Worm (Caenorhabditis elegans) whole organism, L3 larva: ENCODE data around the gene irg-2.

Source experiments
- R02D3.7 ChIP-seq: fragments of 150-350 bp; optimal IDR thresholded peaks from 2 replicates; lab custom pipeline; 2014; ENCODE audit warnings: missing biosample characterization, missing genetic modification characterization
- ZK546.5 ChIP-seq: sonication (generic microtip); optimal IDR thresholded peaks from 2 replicates; lab custom pipeline; 2017; ENCODE audit warnings: missing biosample characterization, missing genetic modification characterization
- aly-2 ChIP-seq: fragments of 150-350 bp; optimal IDR thresholded peaks from 2 replicates; lab custom pipeline; 2014; ENCODE audit warnings: missing biosample characterization, missing genetic modification characterization
- ama-1 ChIP-seq: fragments of 150-350 bp; optimal IDR thresholded peaks from 2 replicates; lab custom pipeline; 2018
- ceh-28 ChIP-seq: fragments of 150-350 bp; optimal IDR thresholded peaks from 2 replicates; lab custom pipeline; 2014; ENCODE audit warnings: missing biosample characterization, missing genetic modification reagents, missing genetic modification characterization
- ceh-82 ChIP-seq: fragments of 150-350 bp; optimal IDR thresholded peaks from 2 replicates; lab custom pipeline; 2014; ENCODE audit warnings: missing biosample characterization, missing genetic modification characterization
- ceh-9 ChIP-seq: sonication (generic microtip); optimal IDR thresholded peaks from 2 replicates; lab custom pipeline; 2018; ENCODE audit warnings: missing biosample characterization, missing genetic modification characterization
- daf-12 ChIP-seq: fragments of 150-350 bp; optimal IDR thresholded peaks from 2 replicates; lab custom pipeline; 2014; ENCODE audit warnings: missing biosample characterization, missing genetic modification reagents, missing genetic modification characterization
- egl-5 ChIP-seq: fragments of 150-350 bp; optimal IDR thresholded peaks from 2 replicates; lab custom pipeline; 2017; ENCODE audit warnings: missing biosample characterization, missing genetic modification reagents, missing genetic modification characterization, inconsistent platforms
- elt-1 ChIP-seq: fragments of 150-350 bp; optimal IDR thresholded peaks from 2 replicates; lab custom pipeline; 2014; ENCODE audit warnings: missing biosample characterization, missing genetic modification characterization
- elt-2 ChIP-seq: sonication (generic microtip); optimal IDR thresholded peaks from 2 replicates; lab custom pipeline; 2016; ENCODE audit warnings: missing genetic modification reagents, mild to moderate bottlenecking, missing genetic modification characterization, missing compliant biosample characterization
- elt-3 ChIP-seq, 3 experiments: fragments of 150-350 bp in 1 of 3; sonication (generic microtip) in 2 of 3; optimal IDR thresholded peaks; 2 replicates in 2 of 3; 4 replicates in 1 of 3; lab custom pipeline; 2014 to 2017; ENCODE audit warnings: missing biosample characterization in 3 of 3, missing genetic modification characterization in 3 of 3
- fkh-2 ChIP-seq: fragments of 150-350 bp; optimal IDR thresholded peaks from 2 replicates; lab custom pipeline; 2014; ENCODE audit warnings: missing biosample characterization, missing genetic modification reagents, missing genetic modification characterization
- fos-1 ChIP-seq: fragments of 150-350 bp; optimal IDR thresholded peaks from 2 replicates; lab custom pipeline; 2014; ENCODE audit warnings: missing biosample characterization, missing genetic modification characterization
- hmg-11 ChIP-seq: sonication (generic microtip); optimal IDR thresholded peaks from 2 replicates; lab custom pipeline; 2016; ENCODE audit warnings: missing genetic modification characterization, missing compliant biosample characterization
- lin-15B ChIP-seq: fragments of 150-350 bp; optimal IDR thresholded peaks from 2 replicates; lab custom pipeline; 2014; ENCODE audit warnings: missing biosample characterization, missing genetic modification characterization
- lin-39 ChIP-seq: fragments of 150-350 bp; optimal IDR thresholded peaks from 2 replicates; lab custom pipeline; 2018; ENCODE audit warnings: missing biosample characterization, missing genetic modification reagents, missing genetic modification characterization
- lsy-12 ChIP-seq: sonication (generic microtip); optimal IDR thresholded peaks from 2 replicates; lab custom pipeline; 2016; ENCODE audit warnings: mild to moderate bottlenecking, missing genetic modification characterization, missing compliant biosample characterization
- mdl-1 ChIP-seq: fragments of 150-350 bp; optimal IDR thresholded peaks from 2 replicates; lab custom pipeline; 2014; ENCODE audit warnings: missing biosample characterization, missing genetic modification characterization
- mml-1 ChIP-seq: fragments of 150-350 bp; sonication (generic microtip); optimal IDR thresholded peaks from 3 replicates; lab custom pipeline; 2014; ENCODE audit warnings: missing biosample characterization, missing genetic modification characterization
- nfya-1 ChIP-seq: sonication (generic microtip); optimal IDR thresholded peaks from 2 replicates; lab custom pipeline; 2017; ENCODE audit warnings: missing genetic modification characterization, mild to moderate bottlenecking, missing compliant biosample characterization, antibody characterized with exemption, moderate library complexity; ENCODE audit not compliant: insufficient read depth
- nhr-11 ChIP-seq: fragments of 150-350 bp; optimal IDR thresholded peaks from 2 replicates; lab custom pipeline; 2014; ENCODE audit warnings: missing biosample characterization, missing genetic modification characterization
- nhr-12 ChIP-seq: fragments of 150-350 bp; optimal IDR thresholded peaks from 2 replicates; lab custom pipeline; 2014; ENCODE audit warnings: missing biosample characterization, missing genetic modification characterization
- nhr-23 ChIP-seq: fragments of 150-350 bp; optimal IDR thresholded peaks from 2 replicates; lab custom pipeline; 2014; ENCODE audit warnings: missing biosample characterization, missing genetic modification reagents, missing genetic modification characterization
- nhr-28 ChIP-seq: fragments of 150-350 bp; optimal IDR thresholded peaks from 2 replicates; lab custom pipeline; 2014; ENCODE audit warnings: missing biosample characterization, missing genetic modification characterization
- nhr-43 ChIP-seq: sonication (generic microtip); optimal IDR thresholded peaks from 2 replicates; lab custom pipeline; 2016; ENCODE audit warnings: mild to moderate bottlenecking, missing genetic modification characterization, missing compliant biosample characterization; ENCODE audit not compliant: poor library complexity, severe bottlenecking
- nhr-67 ChIP-seq: fragments of 150-350 bp; optimal IDR thresholded peaks from 2 replicates; lab custom pipeline; 2014; ENCODE audit warnings: missing biosample characterization, missing genetic modification characterization
- nhr-76 ChIP-seq: fragments of 150-350 bp; sonication (generic microtip); optimal IDR thresholded peaks from 5 replicates; lab custom pipeline; 2014; ENCODE audit warnings: missing biosample characterization, missing genetic modification characterization
- pha-4 ChIP-seq: fragments of 150-350 bp; optimal IDR thresholded peaks from 2 replicates; lab custom pipeline; 2014; ENCODE audit warnings: missing biosample characterization, missing genetic modification reagents, missing genetic modification characterization
- pqm-1 ChIP-seq: fragments of 150-350 bp; optimal IDR thresholded peaks from 2 replicates; lab custom pipeline; 2017; ENCODE audit warnings: missing biosample characterization, missing genetic modification characterization, inconsistent platforms
- sea-2 ChIP-seq: fragments of 150-350 bp; sonication (generic microtip); optimal IDR thresholded peaks from 4 replicates; lab custom pipeline; 2014; ENCODE audit warnings: missing biosample characterization, missing genetic modification reagents, missing genetic modification characterization
- skn-1 ChIP-seq: fragments of 150-350 bp; optimal IDR thresholded peaks from 2 replicates; lab custom pipeline; 2014; ENCODE audit warnings: missing biosample characterization, missing genetic modification characterization
- snpc-4 ChIP-seq: fragments of 150-350 bp; optimal IDR thresholded peaks from 2 replicates; lab custom pipeline; 2014; ENCODE audit warnings: missing biosample characterization, missing genetic modification characterization
- tbx-2 ChIP-seq: sonication (generic microtip); optimal IDR thresholded peaks from 2 replicates; lab custom pipeline; 2016; ENCODE audit warnings: mild to moderate bottlenecking, missing genetic modification characterization, missing compliant biosample characterization
- unc-39 ChIP-seq: sonication (generic microtip); optimal IDR thresholded peaks from 4 replicates; lab custom pipeline; 2017; ENCODE audit warnings: missing biosample characterization, missing genetic modification characterization
- zag-1 ChIP-seq: fragments of 150-350 bp; optimal IDR thresholded peaks from 2 replicates; lab custom pipeline; 2014; ENCODE audit warnings: missing biosample characterization, missing genetic modification characterization
- ztf-11 ChIP-seq: fragments of 150-350 bp; optimal IDR thresholded peaks from 2 replicates; lab custom pipeline; 2014; ENCODE audit warnings: missing biosample characterization, missing genetic modification characterization
- ztf-4 ChIP-seq: fragments of 150-350 bp; optimal IDR thresholded peaks from 2 replicates; lab custom pipeline; 2014; ENCODE audit warnings: missing biosample characterization, missing genetic modification characterization

Gene irg-2

ce11 chrV:4035811-4036210 lies 6.2 kb upstream of the irg-2 start, which contains the start of gene C49G7.13:
TSS of gene C49G7.13 (plus strand) at chrV:4036111.
- TF ChIP-seq snpc-4 (tag; lab: Kevin White, UChicago), result no peak
- no peak for TF ChIP-seq fos-1 (tag; lab: Kevin White, UChicago)
- TF ChIP-seq aly-2 (tag; lab: Kevin White, UChicago), result no peak
- TF ChIP-seq lin-15B (tag; lab: Kevin White, UChicago), result no peak
- no peak for TF ChIP-seq zag-1 (tag; lab: Kevin White, UChicago)
- TF ChIP-seq lsy-12 (tag; lab: Kevin White, UChicago), result no peak
- no peak for TF ChIP-seq elt-1
- no peak for TF ChIP-seq ztf-4 (tag; lab: Kevin White, UChicago)
- TF ChIP-seq pqm-1 (tag; lab: Kevin White, UChicago), result no peak
- TF ChIP-seq nhr-23 (tag; lab: Kevin White, UChicago), result no peak
- no peak for TF ChIP-seq lin-39 (tag; lab: Kevin White, UChicago)
- TF ChIP-seq, all 47 proteins: peak for 0

DNA sequence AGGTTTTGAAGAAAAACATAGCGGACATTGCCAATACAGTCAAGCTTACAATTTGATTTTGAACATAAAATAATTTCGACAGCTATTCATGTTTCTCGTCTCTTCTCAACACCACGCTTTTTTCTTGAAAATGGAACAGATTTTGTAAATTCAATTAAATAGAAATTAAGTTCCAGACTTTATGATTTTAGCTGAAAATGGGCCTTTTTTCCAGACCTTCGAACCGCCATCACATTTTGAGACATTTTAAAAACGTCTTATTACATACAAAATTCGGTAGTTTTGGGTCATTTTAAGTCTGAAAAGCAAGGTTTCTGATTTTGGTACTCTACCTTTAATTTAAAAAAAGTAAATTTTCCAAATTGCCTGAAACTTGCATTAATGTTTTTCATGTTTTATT lies 3.9 kb upstream of the irg-2 start, which contains the start of gene C49G7.12:
Gene C49G7.12 (plus strand): TSS at position 301 of the 400 bp plus-strand sequence.
- TF ChIP-seq ceh-9 (tag; lab: Kevin White, UChicago) (no peak), nhr-28 (tag; lab: Kevin White, UChicago) (no peak), egl-5 (tag; lab: Kevin White, UChicago) (no peak), daf-12 (no peak), aly-2 (tag; lab: Kevin White, UChicago) (no peak), nhr-11 (tag; lab: Kevin White, UChicago) (no peak), snpc-4 (tag; lab: Kevin White, UChicago) (no peak), elt-2 (tag; lab: Kevin White, UChicago) (no peak), nhr-12 (no peak), sea-2 (no peak), nhr-67 (tag; lab: Kevin White, UChicago) (no peak)
- TF ChIP-seq, all 47 proteins: peak for 0

DNA sequence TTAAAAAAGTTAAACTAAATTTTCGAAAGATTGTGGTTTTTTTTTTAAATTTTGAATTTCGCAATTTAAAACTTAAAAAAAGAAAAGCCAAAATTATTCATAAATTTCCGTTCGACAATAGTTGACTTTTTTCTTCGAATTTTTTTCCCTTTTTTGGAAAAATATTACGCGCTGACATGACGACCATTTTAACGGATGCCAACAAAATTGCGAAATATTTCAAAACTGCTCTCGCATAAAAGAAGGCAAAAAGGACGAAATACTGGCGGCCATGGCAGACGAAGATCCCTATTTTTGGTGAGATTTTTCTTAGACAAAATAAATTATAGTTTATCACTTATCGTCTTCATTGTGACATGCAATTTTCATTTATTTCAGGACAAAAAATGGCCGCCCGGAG lies 3.4 kb upstream of the irg-2 start:
- TF ChIP-seq daf-12 (no peak), ztf-11 (no peak), tbx-2 (tag; lab: Kevin White, UChicago) (no peak), lin-15B (tag; lab: Kevin White, UChicago) (no peak)

DNA sequence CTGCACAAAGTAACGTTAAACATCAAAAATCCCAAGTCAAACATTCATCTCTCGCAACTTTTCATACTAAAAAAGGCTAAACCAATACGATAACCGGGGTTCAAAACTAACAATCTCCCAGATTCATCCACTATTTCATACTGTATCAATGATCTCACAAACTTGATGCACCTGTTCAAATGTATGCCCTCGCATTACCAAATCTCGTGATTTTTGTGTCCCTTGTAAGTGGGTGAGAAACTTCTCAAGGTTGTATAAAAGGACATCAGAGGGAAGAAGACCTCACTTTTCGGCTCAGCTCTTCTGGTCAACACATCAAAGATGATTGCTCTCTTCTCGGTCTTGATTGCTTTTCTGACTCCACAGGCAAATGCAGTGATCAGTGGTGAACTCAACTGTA lies 1.7 kb downstream of the irg-2 start, which contains the start of gene phat-3:
Gene phat-3 (plus strand): TSS at position 301 of the 400 bp plus-strand sequence.
- TF ChIP-seq nhr-12 (no peak), hmg-11 (no peak), nhr-23 (tag; lab: Kevin White, UChicago) (no peak), pqm-1 (tag; lab: Kevin White, UChicago) (no peak), elt-2 (tag; lab: Kevin White, UChicago) (no peak), mdl-1 (no peak), ztf-11 (no peak), elt-1 (no peak), skn-1 (tag; lab: Kevin White, UChicago) (no peak), elt-3 (tag; optimal IDR thresholded peaks at IDR 0.05; lab: Kevin White, UChicago) (no peak), nfya-1 (tag; lab: Kevin White, UChicago) (no peak), ceh-28 (tag; lab: Kevin White, UChicago) (no peak), ceh-82 (no peak), pha-4 (no peak), ama-1 (lab: Kevin White, UChicago) (no peak), R02D3.7 (tag; lab: Kevin White, UChicago) (no peak), nhr-76 (tag; lab: Kevin White, UChicago) (no peak), sea-2 (no peak), ZK546.5 (no peak)

ce11 chrV:4046122-4046521 lies 4.1 kb downstream of the irg-2 start, which contains the start of gene phat-7:
TSS of gene phat-7 (plus strand) at chrV:4046422.
- TF ChIP-seq sea-2, result no peak
- no peak for TF ChIP-seq pha-4
- TF ChIP-seq ceh-82, result no peak
- no peak for TF ChIP-seq nhr-28 (tag; lab: Kevin White, UChicago)
- TF ChIP-seq aly-2 (tag; lab: Kevin White, UChicago), result no peak
- TF ChIP-seq egl-5 (tag; lab: Kevin White, UChicago), result no peak
- TF ChIP-seq nhr-43 (tag; lab: Kevin White, UChicago), result no peak
- TF ChIP-seq ztf-11, result no peak
- TF ChIP-seq ztf-4 (tag; lab: Kevin White, UChicago), result no peak
- no peak for TF ChIP-seq elt-1
- no peak for TF ChIP-seq fos-1 (tag; lab: Kevin White, UChicago)
- no peak for TF ChIP-seq fkh-2 (tag; lab: Kevin White, UChicago)
- no peak for TF ChIP-seq mml-1
- no peak for TF ChIP-seq elt-3 (tag; optimal IDR thresholded peaks at IDR 0.05; lab: Kevin White, UChicago)
- TF ChIP-seq unc-39 (tag; lab: Kevin White, UChicago), result no peak
